Worm (Caenorhabditis elegans) whole organism, dauer: Measurements from ENCODE around the gene T22F3.11.
"Not testable (repeated sequence)": the region's sequence is repeated elsewhere in the genome, so short reads cannot be mapped to it uniquely, and the experiment has no call there.

ENCODE experiments used
- unc-62 ChIP-seq: sonication (generic microtip); optimal IDR thresholded peaks from 2 replicates; lab custom pipeline; 2017; ENCODE audit warnings: missing biosample characterization, missing genetic modification reagents, missing genetic modification characterization

T22F3.11 gene

DNA sequence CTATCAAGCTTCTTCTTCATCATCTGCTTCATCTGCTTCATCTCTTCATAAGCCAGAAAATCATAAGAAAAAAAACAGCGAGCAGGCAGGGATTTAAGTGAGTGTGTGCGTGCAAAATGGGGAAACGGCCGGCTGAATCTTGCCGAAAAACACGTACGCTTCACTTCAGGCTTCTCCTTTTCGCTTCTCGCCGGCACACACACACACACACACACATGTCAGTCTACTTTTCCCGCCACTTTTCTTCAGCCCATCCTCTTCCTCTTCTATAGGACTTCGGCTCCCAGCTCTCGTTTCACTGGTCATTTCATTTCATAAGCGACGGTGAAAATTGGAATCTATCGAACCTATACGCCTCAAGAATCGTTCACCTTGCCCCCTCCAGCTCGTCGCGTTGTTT is 35.1 kb downstream of the T22F3.11 start:
- no peak for TF ChIP-seq unc-62 (GFP tag; lab: Kevin White, UChicago)

DNA sequence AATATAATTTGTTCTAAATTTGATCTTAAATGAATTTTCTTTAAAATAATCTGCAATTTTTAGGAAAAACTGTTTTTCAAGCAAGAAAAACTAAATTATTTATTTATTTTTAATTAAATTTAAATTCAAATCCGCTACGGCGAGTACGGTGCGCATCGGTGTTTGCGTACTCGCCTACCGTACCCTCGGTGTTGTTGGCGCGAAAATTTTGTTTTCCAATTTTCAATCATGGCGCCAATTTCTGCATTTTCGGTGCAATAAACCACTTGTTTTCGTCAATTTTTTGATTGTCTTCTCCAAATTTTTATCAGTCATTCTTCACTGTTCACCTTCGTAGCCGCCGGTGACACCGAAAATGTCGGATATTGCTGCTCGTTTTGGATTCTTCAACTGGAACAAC is 35.5 kb downstream of the T22F3.11 start, which contains the start of gene pygl-1:
Gene pygl-1 (plus strand): TSS at position 211 of the 400 bp plus-strand sequence.
- TF ChIP-seq unc-62 (GFP tag; lab: Kevin White, UChicago) = no peak

DNA sequence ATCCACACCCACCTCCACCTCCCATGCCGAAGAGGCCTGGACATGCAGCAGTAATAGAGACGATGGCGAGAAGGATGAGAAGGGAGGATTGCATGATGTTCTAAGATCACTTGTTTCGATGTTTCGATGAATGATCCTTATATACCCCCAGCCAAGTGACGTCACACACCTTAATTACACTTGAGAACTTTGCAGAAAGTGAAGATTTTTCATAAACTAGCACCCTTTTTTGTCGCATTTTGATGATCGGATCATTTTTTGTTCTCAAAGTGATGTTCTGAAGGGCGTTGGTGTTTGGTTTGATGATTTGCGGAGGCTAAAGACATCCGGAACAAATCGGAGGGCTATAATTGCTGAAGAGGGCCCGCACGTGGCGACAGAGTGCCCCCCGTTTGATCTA is 38.6 kb downstream of the T22F3.11 start, which contains the start of gene grl-27:
Gene grl-27 (minus strand): TSS at position 101 of the 400 bp plus-strand sequence.
- TF ChIP-seq unc-62 (GFP tag; lab: Kevin White, UChicago) = no peak

DNA sequence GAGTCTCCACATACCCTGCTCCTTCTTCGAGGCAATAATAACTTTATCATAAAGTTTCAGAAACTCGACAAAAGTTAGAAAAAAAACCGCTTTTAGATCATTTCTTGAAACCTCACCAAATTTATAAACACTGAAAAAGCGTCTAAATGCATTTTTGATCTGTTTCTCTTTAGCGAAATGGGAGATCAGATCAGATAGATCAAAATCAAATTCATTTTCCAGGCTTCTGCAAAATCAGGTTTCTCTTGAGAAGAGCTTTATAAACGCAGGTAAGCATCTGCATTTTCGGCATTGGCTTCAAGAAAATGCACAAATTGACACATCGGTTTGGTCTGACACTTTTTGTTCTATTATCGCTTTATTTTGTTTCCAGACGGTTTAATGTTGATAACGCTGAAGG is 41.9 kb downstream of the T22F3.11 start, which contains the start of gene F40C5.1:
Gene F40C5.1 (plus strand): TSS at position 301 of the 400 bp plus-strand sequence.
- TF ChIP-seq unc-62 (GFP tag; lab: Kevin White, UChicago) = not testable (repeated sequence)

ce11 chrV:3570695-3571094 is 43.7 kb downstream of the T22F3.11 start, which contains the start of gene F40C5.2:
F40C5.2 (plus strand) TSS chrV:3570995.
- not testable (repeated sequence) for TF ChIP-seq unc-62 (GFP tag; lab: Kevin White, UChicago)

DNA sequence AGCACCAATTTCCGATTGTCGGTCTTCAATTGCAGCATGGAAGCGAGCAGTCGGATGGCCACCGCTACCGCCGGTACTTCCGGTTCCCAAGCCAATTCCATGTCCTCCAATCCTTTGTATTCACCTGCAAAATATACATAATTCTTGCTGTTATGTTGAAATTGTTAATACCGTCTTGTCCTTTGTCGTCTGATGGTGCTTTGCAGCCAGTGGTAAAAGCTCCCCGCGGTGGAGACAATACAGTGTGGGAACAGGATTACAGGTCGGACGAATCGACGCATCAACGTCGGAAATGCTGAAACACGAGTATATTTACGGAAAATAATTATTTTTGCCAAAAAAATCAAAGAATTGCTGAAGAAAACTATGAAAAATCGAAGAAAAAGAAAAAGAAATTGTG is 50.0 kb downstream of the T22F3.11 start, which contains the start of gene T24A6.17:
Gene T24A6.17 (minus strand): TSS at position 101 of the 400 bp plus-strand sequence.
- TF ChIP-seq unc-62 (GFP tag; lab: Kevin White, UChicago) = not testable (repeated sequence)

- TF ChIP-seq unc-62 (GFP tag; lab: Kevin White, UChicago) = not testable (repeated sequence)
Measured at ce11 chrV:3562824-3563223, 51.5 kb downstream of the T22F3.11 start, which contains the start of gene T24A6.16. T24A6.16 (minus strand) TSS chrV:3562924.
